Worm (Caenorhabditis elegans) whole organism, L1 larva: ENCODE results near the gene str-57.

ENCODE experiments used
- C16A3.4 ChIP-seq: fragments of 150-350 bp; optimal IDR thresholded peaks from 2 replicates; lab custom pipeline; 2014; ENCODE audit warnings: missing biosample characterization, missing genetic modification characterization
- C34B4.2 ChIP-seq: sonication (generic microtip); optimal IDR thresholded peaks from 2 replicates; lab custom pipeline; 2017; ENCODE audit warnings: mild to moderate bottlenecking, missing genetic modification characterization, missing compliant biosample characterization
- F16B12.6 ChIP-seq: fragments of 150-350 bp; optimal IDR thresholded peaks from 2 replicates; lab custom pipeline; 2014; ENCODE audit warnings: missing biosample characterization, missing genetic modification characterization
- Y116A8C.19 ChIP-seq: sonication (generic microtip); optimal IDR thresholded peaks from 2 replicates; lab custom pipeline; 2016; ENCODE audit warnings: missing compliant biosample characterization, missing genetic modification characterization, borderline replicate concordance
- aha-1 ChIP-seq: fragments of 150-350 bp; optimal IDR thresholded peaks from 2 replicates; lab custom pipeline; 2014; ENCODE audit warnings: missing biosample characterization, missing genetic modification characterization
- alr-1 ChIP-seq: fragments of 200-800 bp; sonication (Bioruptor generic); optimal IDR thresholded peaks from 2 replicates; lab custom pipeline; 2018; ENCODE audit warnings: borderline replicate concordance, mild to moderate bottlenecking, missing genetic modification characterization, missing compliant biosample characterization
- blmp-1 ChIP-seq: fragments of 150-350 bp; optimal IDR thresholded peaks from 2 replicates; lab custom pipeline; 2014; ENCODE audit warnings: missing biosample characterization, missing genetic modification characterization
- ceh-63 ChIP-seq: fragments of 200-800 bp; sonication (Bioruptor generic); optimal IDR thresholded peaks from 2 replicates; lab custom pipeline; 2018; ENCODE audit warnings: mild to moderate bottlenecking, missing genetic modification characterization, missing compliant biosample characterization
- ceh-8 ChIP-seq: fragments of 200-800 bp; sonication (Bioruptor generic); optimal IDR thresholded peaks from 2 replicates; lab custom pipeline; 2018; ENCODE audit warnings: mild to moderate bottlenecking, missing genetic modification characterization, moderate library complexity, missing compliant biosample characterization
- ceh-82 ChIP-seq, 3 experiments: fragments of 150-350 bp in 1 of 3; sonication (generic microtip) in 2 of 3; optimal IDR thresholded peaks; 2 replicates each; lab custom pipeline; 2014 to 2017; ENCODE audit warnings: missing biosample characterization in 3 of 3, missing genetic modification characterization in 3 of 3
- ceh-88 ChIP-seq: fragments of 200-800 bp; sonication (Bioruptor generic); IDR thresholded peaks from 2 replicates; pipeline ENCODE4 v1.3.6; 2022; ENCODE audit warnings: missing genetic modification characterization, missing compliant biosample characterization
- ceh-90 ChIP-seq: sonication (generic microtip); optimal IDR thresholded peaks from 2 replicates; lab custom pipeline; 2016; ENCODE audit warnings: missing genetic modification characterization, missing compliant biosample characterization
- egl-13 ChIP-seq: sonication (generic microtip); optimal IDR thresholded peaks from 2 replicates; lab custom pipeline; 2016; ENCODE audit warnings: missing genotype, missing genetic modification reagents, missing genetic modification characterization, missing compliant biosample characterization
- egl-27 ChIP-seq, 2 experiments: fragments of 150-350 bp in 1 of 2; sonication (generic microtip); optimal IDR thresholded peaks; 3 replicates each; lab custom pipeline; 2017 to 2018; ENCODE audit warnings: missing biosample characterization in 2 of 2, missing genetic modification characterization in 2 of 2, missing genetic modification reagents in 2 of 2
- elt-2 ChIP-seq: sonication (generic microtip); optimal IDR thresholded peaks from 2 replicates; lab custom pipeline; 2016; ENCODE audit warnings: missing genetic modification characterization, mild to moderate bottlenecking, inconsistent platforms, missing compliant biosample characterization, missing genetic modification reagents
- elt-3 ChIP-seq, 6 experiments: fragments of 150-350 bp in 1 of 6; sonication (generic microtip); optimal IDR thresholded peaks; 2 replicates each; lab custom pipeline; 2017 to 2018; ENCODE audit warnings: missing biosample characterization in 6 of 6, missing genetic modification characterization in 6 of 6, inconsistent platforms in 1 of 6
- fkh-4 ChIP-seq: sonication (generic microtip); optimal IDR thresholded peaks from 2 replicates; lab custom pipeline; 2016; ENCODE audit warnings: missing compliant biosample characterization, missing genetic modification characterization, borderline replicate concordance
- fkh-8 ChIP-seq: sonication (generic microtip); optimal IDR thresholded peaks from 2 replicates; lab custom pipeline; 2016; ENCODE audit warnings: mild to moderate bottlenecking, missing genetic modification characterization, missing compliant biosample characterization
- fos-1 ChIP-seq: fragments of 150-350 bp; optimal IDR thresholded peaks from 2 replicates; lab custom pipeline; 2014; ENCODE audit warnings: missing biosample characterization, missing genetic modification characterization
- hlh-17 ChIP-seq: fragments of 200-800 bp; sonication (Bioruptor generic); optimal IDR thresholded peaks from 2 replicates; lab custom pipeline; 2018; ENCODE audit warnings: missing genetic modification characterization, mild to moderate bottlenecking, missing compliant biosample characterization, moderate library complexity, borderline replicate concordance
- hpl-2 ChIP-seq: fragments of 150-350 bp; optimal IDR thresholded peaks from 2 replicates; lab custom pipeline; 2014; ENCODE audit warnings: missing biosample characterization, missing genetic modification reagents, missing genetic modification characterization
- jun-1 ChIP-seq: fragments of 150-350 bp; optimal IDR thresholded peaks from 2 replicates; lab custom pipeline; 2014; ENCODE audit warnings: missing biosample characterization, missing genetic modification reagents, missing genetic modification characterization
- lin-14 ChIP-seq: fragments of 200-800 bp; sonication (Bioruptor generic); optimal IDR thresholded peaks from 2 replicates; lab custom pipeline; 2018; ENCODE audit warnings: mild to moderate bottlenecking, missing genetic modification characterization, moderate library complexity, missing compliant biosample characterization
- lin-15B ChIP-seq: fragments of 150-350 bp; sonication (generic microtip); optimal IDR thresholded peaks from 3 replicates; lab custom pipeline; 2014; ENCODE audit warnings: missing biosample characterization, missing genetic modification characterization
- lin-35 ChIP-seq, 2 experiments: fragments of 150-350 bp; optimal IDR thresholded peaks; 2 replicates each; lab custom pipeline; 2014; ENCODE audit warnings: missing biosample characterization in 2 of 2, missing genetic modification characterization in 2 of 2, missing genetic modification reagents in 2 of 2
- lin-39 ChIP-seq: fragments of 150-350 bp; optimal IDR thresholded peaks from 2 replicates; lab custom pipeline; 2014; ENCODE audit warnings: missing biosample characterization, missing genetic modification reagents, missing genetic modification characterization
- mef-2 ChIP-seq: fragments of 150-350 bp; optimal IDR thresholded peaks from 2 replicates; lab custom pipeline; 2014; ENCODE audit warnings: missing biosample characterization, missing genetic modification characterization
- nhr-11 ChIP-seq: fragments of 150-350 bp; optimal IDR thresholded peaks from 2 replicates; lab custom pipeline; 2014; ENCODE audit warnings: missing biosample characterization, missing genetic modification characterization
- nhr-20 ChIP-seq: sonication (generic microtip); optimal IDR thresholded peaks from 2 replicates; lab custom pipeline; 2016; ENCODE audit warnings: mild to moderate bottlenecking, missing genetic modification characterization, missing compliant biosample characterization
- nhr-28 ChIP-seq: fragments of 150-350 bp; optimal IDR thresholded peaks from 2 replicates; lab custom pipeline; 2014; ENCODE audit warnings: missing biosample characterization, missing genetic modification characterization
- nhr-71 ChIP-seq: sonication (generic microtip); optimal IDR thresholded peaks from 2 replicates; lab custom pipeline; 2016; ENCODE audit warnings: mild to moderate bottlenecking, missing genetic modification characterization, moderate library complexity, missing compliant biosample characterization
- nhr-77 ChIP-seq: fragments of 150-350 bp; optimal IDR thresholded peaks from 2 replicates; lab custom pipeline; 2014; ENCODE audit warnings: missing biosample characterization, missing genetic modification characterization
- nhr-84 ChIP-seq: sonication (generic microtip); optimal IDR thresholded peaks from 2 replicates; lab custom pipeline; 2017; ENCODE audit warnings: missing biosample characterization, missing genetic modification characterization
- nhr-85 ChIP-seq: sonication (generic microtip); peaks from one replicate; lab custom pipeline; 2016; ENCODE audit warnings: missing genetic modification characterization, inconsistent platforms, missing compliant biosample characterization
- nhr-90 ChIP-seq: sonication (generic microtip); optimal IDR thresholded peaks from 2 replicates; lab custom pipeline; 2016; ENCODE audit warnings: mild to moderate bottlenecking, missing genetic modification characterization, missing compliant biosample characterization; ENCODE audit not compliant: poor library complexity
- rnt-1 ChIP-seq: sonication (generic microtip); optimal IDR thresholded peaks from 2 replicates; lab custom pipeline; 2016; ENCODE audit warnings: mild to moderate bottlenecking, missing genetic modification characterization, moderate library complexity, missing compliant biosample characterization
- skn-1 ChIP-seq: fragments of 150-350 bp; optimal IDR thresholded peaks from 2 replicates; lab custom pipeline; 2014; ENCODE audit warnings: missing biosample characterization, missing genetic modification characterization
- snpc-4 ChIP-seq: fragments of 150-350 bp; optimal IDR thresholded peaks from 2 replicates; lab custom pipeline; 2014; ENCODE audit warnings: missing biosample characterization, missing genetic modification characterization
- snu-23 ChIP-seq: sonication (generic microtip); optimal IDR thresholded peaks from 2 replicates; lab custom pipeline; 2016; ENCODE audit warnings: missing genetic modification characterization, missing compliant biosample characterization
- sptf-1 ChIP-seq: fragments of 150-350 bp; optimal IDR thresholded peaks from 2 replicates; lab custom pipeline; 2014; ENCODE audit warnings: missing biosample characterization, missing genetic modification characterization
- sup-37 ChIP-seq: fragments of 200-800 bp; sonication (Bioruptor generic); optimal IDR thresholded peaks from 2 replicates; lab custom pipeline; 2018; ENCODE audit warnings: mild to moderate bottlenecking, missing genetic modification characterization, missing compliant biosample characterization
- swsn-7 ChIP-seq: sonication (generic microtip); optimal IDR thresholded peaks from 2 replicates; lab custom pipeline; 2016; ENCODE audit warnings: missing genetic modification characterization, missing compliant biosample characterization
- tbx-2 ChIP-seq: sonication (generic microtip); optimal IDR thresholded peaks from 2 replicates; lab custom pipeline; 2016; ENCODE audit warnings: missing genetic modification characterization, missing compliant biosample characterization
- unc-130 ChIP-seq: fragments of 150-350 bp; optimal IDR thresholded peaks from 2 replicates; lab custom pipeline; 2017; ENCODE audit warnings: missing biosample characterization, missing genetic modification characterization, inconsistent platforms
- unc-62 ChIP-seq: fragments of 150-350 bp; optimal IDR thresholded peaks from 2 replicates; lab custom pipeline; 2014; ENCODE audit warnings: missing biosample characterization, missing genetic modification reagents, missing genetic modification characterization
- unc-86 ChIP-seq: sonication (generic microtip); optimal IDR thresholded peaks from 2 replicates; lab custom pipeline; 2016; ENCODE audit warnings: missing genetic modification characterization, missing compliant biosample characterization
- unc-98 ChIP-seq: fragments of 200-800 bp; sonication (Bioruptor generic); IDR thresholded peaks from 2 replicates; pipeline ENCODE4 v1.3.6; 2022; ENCODE audit warnings: missing genetic modification characterization, missing compliant biosample characterization
- vab-15 ChIP-seq: sonication (generic microtip); optimal IDR thresholded peaks from 2 replicates; lab custom pipeline; 2017; ENCODE audit warnings: missing genotype, mild to moderate bottlenecking, missing genetic modification characterization, missing compliant biosample characterization
- zag-1 ChIP-seq: fragments of 150-350 bp; optimal IDR thresholded peaks from 2 replicates; lab custom pipeline; 2014; ENCODE audit warnings: missing biosample characterization, missing genetic modification characterization
- zip-4 ChIP-seq: fragments of 200-800 bp; sonication (Bioruptor generic); optimal IDR thresholded peaks from 2 replicates; lab custom pipeline; 2018; ENCODE audit warnings: mild to moderate bottlenecking, missing genetic modification characterization, moderate library complexity, missing compliant biosample characterization

The str-57 gene

ce11 chrV:15880033-15880432, 9.6 kb downstream of the str-57 start:
- TF ChIP-seq unc-86 (tag; lab: Kevin White, UChicago) (no peak), ceh-82 (tag; optimal IDR thresholded peaks at IDR 0.05; lab: Kevin White, UChicago) (no peak), swsn-7 (tag; lab: Kevin White, UChicago) (no peak), lin-15B (tag; lab: Kevin White, UChicago) (no peak), elt-2 (tag; lab: Kevin White, UChicago) (peak; percentile 39), alr-1 (no peak), lin-35 (GFP tag; optimal IDR thresholded peaks at IDR 0.05; lab: Kevin White, UChicago) (peak in 1 of 2 experiments; percentile 9), unc-98 (no peak), ceh-8 (GFP tag; lab: Kevin White, UChicago) (no peak)

- no peak for TF ChIP-seq aha-1 (tag; lab: Kevin White, UChicago)
- TF ChIP-seq skn-1, result peak; percentile 100
- TF ChIP-seq swsn-7 (tag; lab: Kevin White, UChicago), result peak; percentile 17
- peak; percentile 11 for TF ChIP-seq nhr-77 (tag; lab: Kevin White, UChicago)
- TF ChIP-seq ceh-88 (GFP tag; lab: Robert Waterston, UW), result no peak
- no peak for TF ChIP-seq ceh-8 (GFP tag; lab: Kevin White, UChicago)
- TF ChIP-seq lin-14, result peak; percentile 73
- no peak for TF ChIP-seq alr-1
- no peak for TF ChIP-seq vab-15 (tag; lab: Kevin White, UChicago)
- peak; percentile 31 for TF ChIP-seq blmp-1
- no peak for TF ChIP-seq ceh-90 (tag; lab: Kevin White, UChicago)
- TF ChIP-seq hlh-17 (GFP tag; lab: Kevin White, UChicago), result no peak
- no peak for TF ChIP-seq fkh-4 (tag; lab: Kevin White, UChicago)
- TF ChIP-seq snu-23 (GFP tag; lab: Kevin White, UChicago), result peak; percentile 37
- no peak for TF ChIP-seq fkh-8 (tag; lab: Kevin White, UChicago)
- TF ChIP-seq tbx-2 (tag; lab: Kevin White, UChicago), result peak; percentile 41
- TF ChIP-seq C16A3.4 (tag; lab: Kevin White, UChicago), result peak; percentile 54
- TF ChIP-seq egl-13 (tag; lab: Kevin White, UChicago), result no peak
- no peak for TF ChIP-seq sptf-1 (tag; lab: Kevin White, UChicago)
- no peak for TF ChIP-seq zag-1 (tag; lab: Kevin White, UChicago)
- no peak for TF ChIP-seq hpl-2 (GFP tag; lab: Kevin White, UChicago)
- TF ChIP-seq nhr-85 (tag; lab: Kevin White, UChicago), result peak; percentile 87
- TF ChIP-seq zip-4, result peak; percentile 76
- TF ChIP-seq F16B12.6 (tag; lab: Kevin White, UChicago), result no peak
- TF ChIP-seq unc-130 (tag; lab: Kevin White, UChicago), result no peak
- peak; percentile 4 for TF ChIP-seq rnt-1 (tag; lab: Kevin White, UChicago)
- TF ChIP-seq sup-37 (GFP tag; lab: Kevin White, UChicago), result no peak
- peak; percentile 46 for TF ChIP-seq nhr-90 (tag; lab: Kevin White, UChicago)
- TF ChIP-seq jun-1, result no peak
- TF ChIP-seq nhr-20 (tag; lab: Kevin White, UChicago), result peak; percentile 70
- no peak for TF ChIP-seq C34B4.2
- peak in 1 of 2 experiments; percentile 20 for TF ChIP-seq egl-27 (tag; optimal IDR thresholded peaks at IDR 0.05; lab: Kevin White, UChicago)
- peak in 2 of 3 experiments; percentile 30 to 49 for TF ChIP-seq ceh-82 (tag; optimal IDR thresholded peaks at IDR 0.05; lab: Kevin White, UChicago)
- peak; percentile 66 for TF ChIP-seq nhr-71 (tag; lab: Kevin White, UChicago)
- peak; percentile 66 for TF ChIP-seq nhr-28 (tag; lab: Kevin White, UChicago)
- no peak for TF ChIP-seq ceh-63
- TF ChIP-seq lin-35 (GFP tag; optimal IDR thresholded peaks at IDR 0.05; lab: Kevin White, UChicago), result peak in 1 of 2 experiments; percentile 30
- peak; percentile 20 for TF ChIP-seq mef-2 (tag; lab: Kevin White, UChicago)
- no peak for TF ChIP-seq nhr-84 (tag; lab: Kevin White, UChicago)
- peak in 2 of 6 experiments; percentile 59 to 83 for TF ChIP-seq elt-3 (tag; optimal IDR thresholded peaks at IDR 0.05; lab: Kevin White, UChicago)
- TF ChIP-seq lin-39 (tag; lab: Kevin White, UChicago), result no peak
- TF ChIP-seq unc-62, result no peak
- TF ChIP-seq Y116A8C.19 (tag; lab: Kevin White, UChicago), result no peak
- TF ChIP-seq nhr-11, result peak; percentile 53
- peak; percentile 16 for TF ChIP-seq fos-1
- TF ChIP-seq snpc-4 (tag; lab: Kevin White, UChicago), result no peak
Observed at ce11 chrV:15880705-15881104, 10.2 kb downstream of the str-57 start.
